Worm (Caenorhabditis elegans) whole organism, young adult: ENCODE measurements around the gene cgef-1.

Experiments used
- C06A6.2 ChIP-seq: fragments of 200-800 bp; sonication (Bioruptor generic); conservative IDR thresholded peaks from 2 replicates; pipeline ENCODE4 v1.3.6; 2022; ENCODE audit warnings: missing genetic modification characterization, missing compliant biosample characterization
- F22D6.2 ChIP-seq: sonication (generic microtip); optimal IDR thresholded peaks from 2 replicates; lab custom pipeline; 2016; ENCODE audit warnings: mild to moderate bottlenecking, missing genetic modification characterization, missing compliant biosample characterization
- F37B4.10 ChIP-seq: fragments of 200-800 bp; sonication (Bioruptor generic); IDR thresholded peaks from 2 replicates; pipeline ENCODE4 v1.3.6; 2022; ENCODE audit warnings: missing genetic modification characterization, missing compliant biosample characterization
- F52B5.7 ChIP-seq: sonication (generic microtip); optimal IDR thresholded peaks from 2 replicates; lab custom pipeline; 2016; ENCODE audit warnings: mild to moderate bottlenecking, missing genetic modification characterization, missing compliant biosample characterization
- F57A8.1 ChIP-seq: fragments of 200-800 bp; sonication (Bioruptor generic); optimal IDR thresholded peaks from 2 replicates; lab custom pipeline; 2018; ENCODE audit warnings: mild to moderate bottlenecking, missing genetic modification characterization, moderate library complexity, missing compliant biosample characterization
- K12H6.12 ChIP-seq: fragments of 200-800 bp; sonication (Bioruptor generic); optimal IDR thresholded peaks from 2 replicates; lab custom pipeline; 2018; ENCODE audit warnings: mild to moderate bottlenecking, missing genetic modification characterization, missing compliant biosample characterization
- T07F8.4 ChIP-seq: sonication (generic microtip); optimal IDR thresholded peaks from 2 replicates; lab custom pipeline; 2016; ENCODE audit warnings: mild to moderate bottlenecking, missing genetic modification characterization, moderate library complexity, missing compliant biosample characterization
- Y53G8AR.9 ChIP-seq: fragments of 200-800 bp; sonication (Bioruptor generic); conservative IDR thresholded peaks from 2 replicates; pipeline ENCODE4 v1.3.6; 2022; ENCODE audit warnings: missing genetic modification reagents, missing genetic modification characterization, missing compliant biosample characterization
- ama-1 ChIP-seq, 3 experiments: fragments of 150-350 bp in 1 of 3; sonication (generic microtip) in 2 of 3; optimal IDR thresholded peaks; 2 replicates each; lab custom pipeline; 2014 to 2018; ENCODE audit warnings: missing biosample characterization in 2 of 3, missing genetic modification characterization in 2 of 3, missing genetic modification reagents in 2 of 3
- athp-1 ChIP-seq: sonication (generic microtip); optimal IDR thresholded peaks from 2 replicates; lab custom pipeline; 2017; ENCODE audit warnings: mild to moderate bottlenecking, missing genetic modification characterization, missing compliant biosample characterization
- attf-5 ChIP-seq: fragments of 200-800 bp; sonication (Bioruptor generic); optimal IDR thresholded peaks from 2 replicates; lab custom pipeline; 2018; ENCODE audit warnings: mild to moderate bottlenecking, missing genetic modification characterization, missing compliant biosample characterization
- cebp-1 ChIP-seq, 2 experiments: fragments of 200-800 bp in 1 of 2; sonication (Bioruptor generic) in 1 of 2; sonication (generic microtip) in 1 of 2; IDR thresholded peaks in 1 of 2; optimal IDR thresholded peaks in 1 of 2; 2 replicates each; pipeline versions ENCODE4 v1.3.6 to Lab custom; 2017 to 2022; ENCODE audit warnings: missing compliant biosample characterization in 2 of 2, missing genetic modification characterization in 2 of 2, mild to moderate bottlenecking in 1 of 2, missing genetic modification reagents in 1 of 2, moderate library complexity in 1 of 2
- ceh-27 ChIP-seq: fragments of 200-800 bp; sonication (Bioruptor generic); optimal IDR thresholded peaks from 2 replicates; lab custom pipeline; 2018; ENCODE audit warnings: mild to moderate bottlenecking, missing genetic modification characterization, moderate library complexity, missing compliant biosample characterization
- ceh-40 ChIP-seq: fragments of 200-800 bp; sonication (Bioruptor generic); IDR thresholded peaks from 2 replicates; pipeline ENCODE4 v1.3.6; 2022; ENCODE audit warnings: missing genetic modification characterization, missing compliant biosample characterization
- ceh-79 ChIP-seq: sonication (generic microtip); optimal IDR thresholded peaks from 2 replicates; lab custom pipeline; 2017; ENCODE audit warnings: mild to moderate bottlenecking, missing genetic modification characterization, missing compliant biosample characterization
- die-1 ChIP-seq: sonication (generic microtip); optimal IDR thresholded peaks from 2 replicates; lab custom pipeline; 2016; ENCODE audit warnings: missing genotype, mild to moderate bottlenecking, missing genetic modification characterization, missing compliant biosample characterization
- dpl-1 ChIP-seq: fragments of 150-350 bp; optimal IDR thresholded peaks from 2 replicates; lab custom pipeline; 2014; ENCODE audit warnings: missing biosample characterization, missing genetic modification reagents, missing genetic modification characterization
- efl-1 ChIP-seq: fragments of 150-350 bp; optimal IDR thresholded peaks from 2 replicates; lab custom pipeline; 2014; ENCODE audit warnings: missing biosample characterization, missing genetic modification reagents, missing genetic modification characterization
- ekl-4 ChIP-seq: fragments of 200-800 bp; sonication (Bioruptor generic); IDR thresholded peaks from 2 replicates; pipeline ENCODE4 v1.3.6; 2022; ENCODE audit warnings: missing genetic modification reagents, missing genetic modification characterization, missing compliant biosample characterization
- ets-4 ChIP-seq: fragments of 200-800 bp; sonication (Bioruptor generic); optimal IDR thresholded peaks from 2 replicates; lab custom pipeline; 2018; ENCODE audit warnings: mild to moderate bottlenecking, missing genetic modification characterization, missing compliant biosample characterization
- gei-17 ChIP-seq: fragments of 200-800 bp; sonication (Bioruptor generic); optimal IDR thresholded peaks from 2 replicates; lab custom pipeline; 2018; ENCODE audit warnings: mild to moderate bottlenecking, missing genetic modification characterization, missing compliant biosample characterization
- hlh-12 ChIP-seq: sonication (generic microtip); optimal IDR thresholded peaks from 2 replicates; lab custom pipeline; 2016; ENCODE audit warnings: missing genetic modification characterization, missing compliant biosample characterization
- hsf-1 ChIP-seq: fragments of 200-800 bp; sonication (Bioruptor generic); IDR thresholded peaks from 2 replicates; pipeline ENCODE4 v1.3.6; 2022; ENCODE audit warnings: missing genetic modification reagents, missing genetic modification characterization, missing compliant biosample characterization
- let-526 ChIP-seq: fragments of 200-800 bp; sonication (Bioruptor generic); IDR thresholded peaks from 2 replicates; pipeline ENCODE4 v1.3.6; 2022; ENCODE audit warnings: missing genetic modification reagents, missing genetic modification characterization, missing compliant biosample characterization
- lsy-27 ChIP-seq: sonication (generic microtip); optimal IDR thresholded peaks from 2 replicates; lab custom pipeline; 2017; ENCODE audit warnings: missing genetic modification characterization, mild to moderate bottlenecking, missing compliant biosample characterization, antibody characterized with exemption, missing genotype, borderline replicate concordance; ENCODE audit not compliant: insufficient read depth
- mcd-1 ChIP-seq: fragments of 200-800 bp; sonication (Bioruptor generic); IDR thresholded peaks from 2 replicates; pipeline ENCODE4 v1.3.6; 2022; ENCODE audit warnings: missing genetic modification reagents, missing genetic modification characterization, missing compliant biosample characterization
- nfya-1 ChIP-seq: sonication (generic microtip); optimal IDR thresholded peaks from 2 replicates; lab custom pipeline; 2017; ENCODE audit warnings: antibody characterized with exemption, missing compliant biosample characterization, missing genetic modification characterization, borderline replicate concordance; ENCODE audit not compliant: insufficient read depth
- nhr-179 ChIP-seq: sonication (generic microtip); optimal IDR thresholded peaks from 2 replicates; lab custom pipeline; 2016; ENCODE audit warnings: mild to moderate bottlenecking, missing genetic modification characterization, missing compliant biosample characterization
- pha-4 ChIP-seq: fragments of 150-350 bp; sonication (generic microtip); optimal IDR thresholded peaks from 2 replicates; lab custom pipeline; 2014; ENCODE audit warnings: missing biosample characterization, missing genetic modification reagents, missing genetic modification characterization
- sea-2 ChIP-seq: fragments of 200-800 bp; sonication (Bioruptor generic); IDR thresholded peaks from 2 replicates; pipeline ENCODE4 v1.3.6; 2022; ENCODE audit warnings: missing genetic modification characterization, missing compliant biosample characterization
- snpc-1.1 ChIP-seq: sonication (generic microtip); optimal IDR thresholded peaks from 2 replicates; lab custom pipeline; 2017; ENCODE audit warnings: missing genetic modification characterization, mild to moderate bottlenecking, missing compliant biosample characterization, antibody characterized with exemption, moderate library complexity, missing genotype, missing genetic modification reagents; ENCODE audit not compliant: insufficient read depth
- snpc-3.4 ChIP-seq: sonication (generic microtip); optimal IDR thresholded peaks from 2 replicates; lab custom pipeline; 2017; ENCODE audit warnings: missing genetic modification characterization, mild to moderate bottlenecking, missing compliant biosample characterization, antibody characterized with exemption, moderate library complexity, missing genotype, missing genetic modification reagents
- somi-1 ChIP-seq: fragments of 200-800 bp; sonication (Bioruptor generic); optimal IDR thresholded peaks from 2 replicates; lab custom pipeline; 2018; ENCODE audit warnings: mild to moderate bottlenecking, missing genetic modification characterization, missing compliant biosample characterization
- sptf-2 ChIP-seq: fragments of 200-800 bp; sonication (Bioruptor generic); optimal IDR thresholded peaks from 2 replicates; lab custom pipeline; 2018; ENCODE audit warnings: mild to moderate bottlenecking, missing genetic modification characterization, missing compliant biosample characterization
- tlf-1 ChIP-seq: fragments of 200-800 bp; sonication (Bioruptor generic); optimal IDR thresholded peaks from 2 replicates; lab custom pipeline; 2018; ENCODE audit warnings: mild to moderate bottlenecking, missing genetic modification characterization, missing compliant biosample characterization
- zfh-2 ChIP-seq: fragments of 200-800 bp; sonication (Bioruptor generic); conservative IDR thresholded peaks from 2 replicates; pipeline ENCODE4 v1.3.6; 2022; ENCODE audit warnings: missing genetic modification reagents, missing genetic modification characterization, missing compliant biosample characterization

Gene cgef-1

DNA sequence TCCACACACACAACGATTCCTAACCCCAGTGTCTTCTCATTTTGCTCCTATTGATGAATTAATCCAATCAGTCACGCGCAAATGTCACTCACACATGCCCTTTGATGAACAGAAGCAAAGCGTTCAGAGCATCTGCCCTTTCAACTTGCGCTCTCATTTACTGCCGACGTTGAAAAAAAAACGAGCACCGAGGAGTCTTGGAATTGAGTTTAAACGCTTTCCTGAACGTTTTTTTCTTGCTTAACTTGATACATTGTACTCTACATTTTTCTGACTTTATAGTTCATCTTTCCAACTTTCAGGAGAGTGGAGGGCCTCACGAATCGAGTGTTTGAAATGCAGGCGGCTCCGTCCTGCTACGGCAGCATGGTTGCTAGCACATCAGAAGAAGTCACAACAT is at the start of gene cgef-1:
Gene cgef-1, plus strand, starts transcription at position 301 of the 400 bp plus-strand sequence.
- no peak for TF ChIP-seq cebp-1 (GFP tag; IDR thresholded peaks at IDR 0.05; lab: Robert Waterston, UW)
- TF ChIP-seq cebp-1 (tag; optimal IDR thresholded peaks at IDR 0.05; lab: Kevin White, UChicago) = no peak
- TF ChIP-seq Y53G8AR.9 = no peak

DNA sequence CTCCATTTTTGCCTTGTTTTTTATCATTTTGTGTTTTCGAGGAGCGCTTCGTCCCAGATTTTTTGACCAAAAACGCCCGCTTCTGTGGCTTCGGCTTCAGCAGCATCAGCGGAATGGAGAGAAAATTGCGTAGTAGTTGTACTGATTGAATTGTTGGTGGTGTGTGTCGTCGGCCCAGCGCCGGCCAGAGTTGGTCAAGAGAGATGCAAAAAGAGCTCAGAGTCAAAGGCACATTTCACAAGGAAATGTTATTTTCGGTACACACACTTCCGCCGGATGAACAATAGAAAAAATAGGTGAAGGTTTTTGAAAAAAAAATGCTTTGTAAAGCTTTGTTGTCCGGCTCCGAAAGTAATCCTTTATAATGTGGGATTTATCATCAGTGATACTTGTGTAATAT is 44.2 kb upstream of the cgef-1 start:
- no peak for TF ChIP-seq ceh-40 (GFP tag; lab: Robert Waterston, UW)
- TF ChIP-seq zfh-2 (GFP tag; lab: Robert Waterston, UW) = no peak
- TF ChIP-seq die-1 (tag; lab: Kevin White, UChicago) = no peak
- no peak for TF ChIP-seq let-526 (GFP tag; lab: Robert Waterston, UW)
- TF ChIP-seq hsf-1 = no peak
- no peak for TF ChIP-seq F57A8.1
- no peak for TF ChIP-seq ceh-27 (GFP tag; lab: Kevin White, UChicago)
- no peak for TF ChIP-seq sea-2 (GFP tag; lab: Robert Waterston, UW)
- no peak for TF ChIP-seq ama-1 (optimal IDR thresholded peaks at IDR 0.05; lab: Kevin White, UChicago)
- TF ChIP-seq ama-1 (GFP tag; optimal IDR thresholded peaks at IDR 0.05; lab: Kevin White, UChicago) = no peak
- TF ChIP-seq F37B4.10 (GFP tag; lab: Robert Waterston, UW) = no peak
- TF ChIP-seq dpl-1 (GFP tag; lab: Kevin White, UChicago) = no peak
- no peak for TF ChIP-seq nhr-179 (tag; lab: Kevin White, UChicago)
- no peak for TF ChIP-seq mcd-1
- no peak for TF ChIP-seq ceh-79 (tag; lab: Kevin White, UChicago)
- TF ChIP-seq ets-4 = no peak
- TF ChIP-seq hlh-12 = no peak
- no peak for TF ChIP-seq snpc-1.1

ce11 chrX:2729857-2730256 is 42.0 kb upstream of the cgef-1 start:
- TF ChIP-seq ekl-4 (GFP tag; lab: Robert Waterston, UW) (no peak), let-526 (GFP tag; lab: Robert Waterston, UW) (no peak), lsy-27 (tag; lab: Kevin White, UChicago) (no peak), K12H6.12 (no peak), T07F8.4 (tag; lab: Kevin White, UChicago) (no peak), F22D6.2 (no peak), pha-4 (tag; lab: Kevin White, UChicago) (no peak), snpc-3.4 (tag; lab: Kevin White, UChicago) (no peak), nfya-1 (tag; lab: Kevin White, UChicago) (no peak), C06A6.2 (GFP tag; lab: Robert Waterston, UW) (no peak), F52B5.7 (tag; lab: Kevin White, UChicago) (no peak), athp-1 (tag; lab: Kevin White, UChicago) (no peak), dpl-1 (GFP tag; lab: Kevin White, UChicago) (no peak), efl-1 (GFP tag; lab: Kevin White, UChicago) (no peak), attf-5 (GFP tag; lab: Kevin White, UChicago) (no peak), ets-4 (no peak), sptf-2 (GFP tag; lab: Kevin White, UChicago) (no peak), gei-17 (GFP tag; lab: Kevin White, UChicago) (no peak), tlf-1 (GFP tag; lab: Kevin White, UChicago) (no peak), somi-1 (no peak)
